Fruit fly (Drosophila melanogaster): ENCODE results near the gene CG1737.

Gene CG1737

DNA sequence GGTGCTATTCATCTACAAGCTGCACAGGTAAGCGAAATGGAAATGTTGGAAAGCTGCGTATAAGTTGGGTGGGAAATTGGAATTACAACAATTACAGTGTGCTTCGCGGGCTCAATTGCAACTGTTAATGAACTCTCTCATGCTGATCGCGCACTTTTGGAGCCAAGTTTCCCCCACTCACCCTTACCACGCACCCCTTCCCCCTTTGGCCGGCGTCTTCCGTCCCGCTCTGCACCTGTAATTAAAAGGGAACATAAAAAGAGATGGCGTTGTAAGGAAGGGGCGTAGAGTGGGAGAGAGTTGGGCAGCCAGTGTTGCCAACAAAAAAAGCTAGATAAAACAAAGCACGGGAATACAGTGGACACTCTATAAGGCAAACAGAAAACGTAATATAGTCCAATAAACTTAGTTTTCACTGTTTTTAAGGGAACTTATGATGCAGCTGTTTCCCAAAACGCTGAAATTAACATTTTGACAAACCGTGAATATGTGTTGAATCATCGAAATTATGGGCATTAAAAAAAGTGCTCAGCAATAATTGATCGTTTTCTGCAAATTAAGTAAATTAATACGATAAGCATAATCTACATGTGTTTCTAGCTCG is 9.6 kb upstream of the CG1737 start (continued):
- peak; percentile 6 for TF ChIP-seq bab2 (GFP tag; optimal IDR thresholded peaks at IDR 0.05)
- no peak for TF ChIP-seq fru (optimal IDR thresholded peaks at IDR 0.05)
- TF ChIP-seq Antp (GFP tag; optimal IDR thresholded peaks at IDR 0.05) = peak; percentile 33
- TF ChIP-seq CG31441 (GFP tag; IDR thresholded peaks at IDR 0.05) = 0 out of 2 replicates have a peak, but pooled peaks have one; percentile 15
- peak; percentile 18 for TF ChIP-seq exex (tag; optimal IDR thresholded peaks at IDR 0.05)
- TF ChIP-seq fd96Cb (tag; optimal IDR thresholded peaks at IDR 0.05) = peak; percentile 17
- no peak for TF ChIP-seq CG34422 (GFP tag; IDR thresholded peaks at IDR 0.05)
- no peak for TF ChIP-seq Hand (GFP tag; optimal IDR thresholded peaks at IDR 0.05)
- no peak for TF ChIP-seq Dll (GFP tag; IDR thresholded peaks at IDR 0.05; ENCODE audit: partially characterized antibody)

DNA sequence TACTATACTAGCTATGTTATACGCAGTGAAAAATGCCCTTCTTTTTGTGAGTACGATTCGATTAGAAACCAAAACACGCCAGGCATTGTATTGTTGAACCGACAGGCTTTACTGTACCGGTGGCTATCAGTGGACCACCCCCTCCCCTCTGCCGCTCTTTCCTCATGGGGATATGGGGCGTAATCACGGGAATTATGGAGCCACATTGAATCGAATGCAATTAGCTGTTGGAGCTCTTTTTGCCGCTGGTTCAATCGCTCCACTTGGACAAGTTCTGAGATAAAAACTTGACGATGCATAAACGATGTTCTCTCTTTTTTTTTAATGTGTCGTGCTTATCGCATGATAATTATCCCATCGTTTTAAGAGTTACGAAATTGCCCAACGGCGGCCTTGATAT is 8.2 kb upstream of the CG1737 start:
- TF ChIP-seq Drgx (GFP tag; IDR thresholded peaks at IDR 0.05) (0 out of 2 replicates have a peak, but pooled peaks have one; percentile 14), Pdp1 (GFP tag; optimal IDR thresholded peaks at IDR 0.05) (peak in 1 of 2 experiments; percentile 14), CG32532 (GFP tag; IDR thresholded peaks at IDR 0.05) (0 out of 2 replicates have a peak, but pooled peaks have one; percentile 5), vvl (GFP tag; IDR thresholded peaks at IDR 0.05) (no peak), B-H2 (GFP tag; optimal IDR thresholded peaks at IDR 0.05) (no peak), CG7745 (tag; optimal IDR thresholded peaks at IDR 0.05) (no peak), CG12769 (tag; optimal IDR thresholded peaks at IDR 0.05) (peak; percentile 20), run (tag; optimal IDR thresholded peaks at IDR 0.05) (no peak), crol (GFP tag; IDR thresholded peaks at IDR 0.05) (peak; percentile 77), E2f2 (GFP tag; IDR thresholded peaks at IDR 0.05) (no peak), chinmo (GFP tag; IDR thresholded peaks at IDR 0.05; ENCODE audit: partially characterized antibody) (0 out of 4 replicates have a peak, but pooled peaks have one; percentile 9), al (GFP tag; IDR thresholded peaks at IDR 0.05) (no peak), grau (tag; optimal IDR thresholded peaks at IDR 0.05) (peak; percentile 72), CG3281 (GFP tag; optimal IDR thresholded peaks at IDR 0.05) (no peak), stwl (tag; optimal IDR thresholded peaks at IDR 0.05) (no peak), CG4730 (GFP tag; IDR thresholded peaks at IDR 0.05) (no peak), tgo (GFP tag; IDR thresholded peaks at IDR 0.05) (0 out of 3 replicates have a peak, but pooled peaks have one; percentile 13), Blimp-1 (GFP tag; optimal IDR thresholded peaks at IDR 0.05) (no peak), row (GFP tag; IDR thresholded peaks at IDR 0.05) (peak; percentile 48), Antp (GFP tag; optimal IDR thresholded peaks at IDR 0.05) (no peak), CG17802 (tag; optimal IDR thresholded peaks at IDR 0.05) (no peak), CG12104 (GFP tag; optimal IDR thresholded peaks at IDR 0.05) (no peak), dysf (GFP tag; IDR thresholded peaks at IDR 0.05) (peak; percentile 27; the same call in 1 of the 3 replicates)

- TF ChIP-seq gem (tag; optimal IDR thresholded peaks at IDR 0.05) (peak; percentile 25), exex (tag; optimal IDR thresholded peaks at IDR 0.05) (peak; percentile 74), sens (GFP tag) (no peak), p53 (GFP tag; optimal IDR thresholded peaks at IDR 0.05) (no peak), rib (GFP tag; IDR thresholded peaks at IDR 0.05) (no peak), CG8089 (GFP tag; optimal IDR thresholded peaks at IDR 0.05) (no peak), wor (GFP tag; IDR thresholded peaks at IDR 0.05) (no peak), Pdp1 (GFP tag; optimal IDR thresholded peaks at IDR 0.05) (no peak), Abd-B (GFP tag; optimal IDR thresholded peaks at IDR 0.05) (no peak), CG1603 (tag; optimal IDR thresholded peaks at IDR 0.05) (no peak), CG11723 (GFP tag; optimal IDR thresholded peaks at IDR 0.05) (no peak), CG1024 (GFP tag; IDR thresholded peaks at IDR 0.05) (no peak), E2f1 (GFP tag; IDR thresholded peaks at IDR 0.05) (no peak), sug (tag; optimal IDR thresholded peaks at IDR 0.05) (peak; percentile 42), CG10431 (GFP tag; optimal IDR thresholded peaks at IDR 0.05) (no peak), onecut (GFP tag; IDR thresholded peaks at IDR 0.05) (no peak), Asciz (GFP tag; optimal IDR thresholded peaks at IDR 0.05) (no peak), CG3163 (GFP tag; optimal IDR thresholded peaks at IDR 0.05) (no peak), CG2120 (GFP tag; optimal IDR thresholded peaks at IDR 0.05) (no peak), mirr (GFP tag; optimal IDR thresholded peaks at IDR 0.05) (peak; percentile 10), klu (GFP tag; IDR thresholded peaks at IDR 0.05) (no peak)
These were observed 7.6 kb upstream of the CG1737 start for dm6 chrX:11342771-11343170.
